Fruit fly (Drosophila melanogaster) whole organism, embryonic: ENCODE data around the gene CG7512.

Source experiments
- CG11093 ChIP-seq: fragments of 200-800 bp; sonication (Bioruptor generic); IDR thresholded peaks from 3 replicates; pipeline ENCODE4 v1.3.6; 2022; ENCODE audit warnings: missing biosample characterization, missing genetic modification characterization
- CG14710 ChIP-seq: fragments of 200-800 bp; sonication (Bioruptor generic); optimal IDR thresholded peaks from 3 replicates; lab custom pipeline; 2019; ENCODE audit warnings: missing biosample characterization, mild to moderate bottlenecking, missing genetic modification characterization, moderate library complexity
- CG17568 ChIP-seq: fragments of 200-800 bp; sonication (Bioruptor generic); optimal IDR thresholded peaks from 2 replicates; lab custom pipeline; 2018; ENCODE audit warnings: missing biosample characterization, mild to moderate bottlenecking, missing genetic modification characterization, moderate library complexity
- CG17802 ChIP-seq: fragments of 200-800 bp; sonication (Bioruptor generic); optimal IDR thresholded peaks from 2 replicates; lab custom pipeline; 2018; ENCODE audit warnings: missing biosample characterization, mild to moderate bottlenecking, missing genetic modification characterization, moderate library complexity
- CG18619 ChIP-seq: fragments of 200-800 bp; sonication (Bioruptor generic); optimal IDR thresholded peaks from 3 replicates; lab custom pipeline; 2017; ENCODE audit warnings: missing biosample characterization, mild to moderate bottlenecking, missing genetic modification characterization
- CG2712 ChIP-seq: fragments of 200-800 bp; optimal IDR thresholded peaks from 3 replicates; lab custom pipeline; 2019; ENCODE audit warnings: missing biosample characterization, mild to moderate bottlenecking, missing genetic modification characterization, moderate library complexity
- CG3163 ChIP-seq: fragments of 200-800 bp; sonication (Bioruptor generic); optimal IDR thresholded peaks from 3 replicates; lab custom pipeline; 2016; ENCODE audit warnings: missing biosample characterization, missing genetic modification characterization
- CG32772 ChIP-seq: fragments of 200-800 bp; sonication (Bioruptor generic); IDR thresholded peaks from 2 replicates; pipeline ENCODE4 v1.3.6; 2022; ENCODE audit warnings: missing biosample characterization, missing genetic modification characterization
- CG3847 ChIP-seq: fragments of 200-800 bp; sonication (Bioruptor generic); IDR thresholded peaks from 2 replicates; pipeline ENCODE4 v1.3.6; 2022; ENCODE audit warnings: missing biosample characterization, missing genetic modification characterization
- CG7357 ChIP-seq: fragments of 200-800 bp; sonication (Bioruptor generic); IDR thresholded peaks from 3 replicates; pipeline ENCODE4 v1.3.6; 2022; ENCODE audit warnings: missing biosample characterization, missing genetic modification characterization
- CG7786 ChIP-seq: fragments of 200-800 bp; sonication (Bioruptor generic); optimal IDR thresholded peaks from 2 replicates; lab custom pipeline; 2016; ENCODE audit warnings: missing biosample characterization, missing genetic modification characterization
- CG8478 ChIP-seq: fragments of >200 bp; optimal IDR thresholded peaks from 2 replicates; lab custom pipeline; 2018
- CrebB ChIP-seq: fragments of 200-800 bp; sonication (Bioruptor generic); optimal IDR thresholded peaks from 3 replicates; lab custom pipeline; 2018; ENCODE audit warnings: missing biosample characterization, mild to moderate bottlenecking, missing genetic modification characterization
- Dad ChIP-seq: fragments of 200-800 bp; sonication (Bioruptor generic); optimal IDR thresholded peaks from 3 replicates; lab custom pipeline; 2016; ENCODE audit warnings: missing biosample characterization, missing genetic modification characterization
- Deaf1 ChIP-seq: fragments of 200-800 bp; optimal IDR thresholded peaks from 3 replicates; lab custom pipeline; 2019; ENCODE audit warnings: missing biosample characterization, mild to moderate bottlenecking, missing genetic modification characterization, moderate library complexity
- Dref ChIP-seq: fragments of 200-800 bp; sonication (Bioruptor generic); IDR thresholded peaks from 2 replicates; pipeline ENCODE4 v1.3.6; 2022; ENCODE audit warnings: missing biosample characterization, missing genetic modification characterization
- Elba2 ChIP-seq: fragments of 200-800 bp; sonication (Bioruptor generic); optimal IDR thresholded peaks from 3 replicates; lab custom pipeline; 2016; ENCODE audit warnings: missing biosample characterization, missing genetic modification characterization
- Ets97D ChIP-seq: fragments of 200-800 bp; sonication (Bioruptor generic); optimal IDR thresholded peaks from 3 replicates; lab custom pipeline; 2016; ENCODE audit warnings: missing biosample characterization, missing genetic modification characterization
- Gug ChIP-seq: fragments of 200-800 bp; sonication (Bioruptor generic); IDR thresholded peaks from 4 replicates; pipeline ENCODE4 v1.3.6; 2022; ENCODE audit warnings: missing biosample characterization, missing genetic modification characterization
- HLH3B ChIP-seq: fragments of 200-800 bp; sonication (Bioruptor generic); IDR thresholded peaks from 2 replicates; pipeline ENCODE4 v1.3.6; 2022; ENCODE audit warnings: missing biosample characterization, missing genetic modification characterization
- Hr3 ChIP-seq: fragments of 200-800 bp; sonication (Bioruptor generic); optimal IDR thresholded peaks from 3 replicates; lab custom pipeline; 2016; ENCODE audit warnings: missing biosample characterization, missing genetic modification characterization
- Hr39 ChIP-seq: fragments of >200 bp; optimal IDR thresholded peaks from 2 replicates; lab custom pipeline; 2017
- Lhr ChIP-seq: fragments of 200-800 bp; sonication (Bioruptor generic); optimal IDR thresholded peaks from 3 replicates; lab custom pipeline; 2017; ENCODE audit warnings: mild to moderate bottlenecking, missing biosample characterization, missing genetic modification reagents, missing genetic modification characterization
- Lpt ChIP-seq: fragments of >200 bp; optimal IDR thresholded peaks from 2 replicates; lab custom pipeline; 2018; ENCODE audit warnings: missing biosample characterization, missing genetic modification characterization
- Med ChIP-seq: fragments of 200-800 bp; sonication (Bioruptor generic); peaks from one replicate; lab custom pipeline; 2016; ENCODE audit warnings: missing biosample characterization, missing genetic modification characterization, mild to moderate bottlenecking, inconsistent platforms, moderate library complexity
- Nf-YC ChIP-seq: fragments of 200-800 bp; optimal IDR thresholded peaks from 3 replicates; lab custom pipeline; 2019; ENCODE audit warnings: missing biosample characterization, mild to moderate bottlenecking, missing genetic modification characterization, moderate library complexity
- Opbp ChIP-seq: fragments of 200-800 bp; sonication (Bioruptor generic); IDR thresholded peaks from 3 replicates; pipeline ENCODE4 v1.3.6; 2022; ENCODE audit warnings: missing biosample characterization, missing genetic modification characterization; ENCODE audit not compliant: partially characterized antibody
- Rfx ChIP-seq: fragments of 200-800 bp; sonication (Bioruptor generic); IDR thresholded peaks from 2 replicates; pipeline ENCODE4 v1.3.6; 2022; ENCODE audit warnings: missing biosample characterization, missing genetic modification characterization
- Sry-β ChIP-seq: fragments of 200-800 bp; sonication (Bioruptor generic); optimal IDR thresholded peaks from 2 replicates; lab custom pipeline; 2018; ENCODE audit warnings: missing biosample characterization, mild to moderate bottlenecking, missing genetic modification characterization, moderate library complexity
- Stat92E ChIP-seq, 3 experiments: fragments of >200 bp in 2 of 3; fragments of 200-800 bp in 1 of 3; sonication (Bioruptor generic) in 1 of 3; optimal IDR thresholded peaks; 2 replicates each; lab custom pipeline; 2017 to 2019; ENCODE audit warnings: missing biosample characterization in 3 of 3, missing genetic modification characterization in 3 of 3, mild to moderate bottlenecking in 1 of 3, moderate library complexity in 1 of 3
- Trl ChIP-seq, 3 experiments: fragments of >200 bp in 2 of 3; fragments of 200-800 bp in 1 of 3; sonication (Bioruptor generic) in 1 of 3; optimal IDR thresholded peaks; 2 replicates in 1 of 3; 3 replicates in 2 of 3; lab custom pipeline; 2016 to 2017; ENCODE audit warnings: missing biosample characterization in 1 of 3, missing genetic modification characterization in 1 of 3
- Xbp1 ChIP-seq: fragments of 200-800 bp; sonication (Bioruptor generic); optimal IDR thresholded peaks from 3 replicates; lab custom pipeline; 2016; ENCODE audit warnings: missing biosample characterization, mild to moderate bottlenecking, missing genetic modification characterization
- abd-A ChIP-seq: fragments of 200-800 bp; sonication (Bioruptor generic); optimal IDR thresholded peaks from 3 replicates; lab custom pipeline; 2019; ENCODE audit warnings: missing biosample characterization, mild to moderate bottlenecking, missing genetic modification characterization, moderate library complexity
- br ChIP-seq: fragments of >200 bp; optimal IDR thresholded peaks from 2 replicates; lab custom pipeline; 2017
- crc ChIP-seq: fragments of 200-800 bp; sonication (Bioruptor generic); optimal IDR thresholded peaks from 2 replicates; lab custom pipeline; 2016; ENCODE audit warnings: missing biosample characterization, missing genetic modification characterization
- crp ChIP-seq, 2 experiments: fragments of 200-800 bp; sonication (Bioruptor generic); optimal IDR thresholded peaks; 2 replicates in 1 of 2; 3 replicates in 1 of 2; lab custom pipeline; 2017; ENCODE audit warnings: missing biosample characterization in 2 of 2, missing genetic modification characterization in 2 of 2, mild to moderate bottlenecking in 1 of 2, moderate library complexity in 1 of 2
- dpn ChIP-seq, 2 experiments: fragments of 200-800 bp; sonication (Bioruptor generic); optimal IDR thresholded peaks; 3 replicates each; lab custom pipeline; 2016; ENCODE audit warnings: missing biosample characterization in 2 of 2, missing genetic modification characterization in 2 of 2
- en ChIP-seq: fragments of 200-800 bp; sonication (Bioruptor generic); optimal IDR thresholded peaks from 2 replicates; lab custom pipeline; 2016; ENCODE audit warnings: missing biosample characterization, missing genetic modification characterization
- hkb ChIP-seq, 2 experiments: fragments of 200-800 bp in 1 of 2; fragments of >200 bp in 1 of 2; sonication (Bioruptor generic) in 1 of 2; IDR thresholded peaks in 1 of 2; optimal IDR thresholded peaks in 1 of 2; 2 replicates each; pipeline versions ENCODE4 v1.3.6 to Lab custom; 2017 to 2022; ENCODE audit warnings: missing biosample characterization in 1 of 2, missing genetic modification characterization in 1 of 2
- kni ChIP-seq: fragments of 200-800 bp; sonication (Bioruptor generic); optimal IDR thresholded peaks from 3 replicates; lab custom pipeline; 2017; ENCODE audit warnings: mild to moderate bottlenecking, missing biosample characterization, missing genetic modification reagents, missing genetic modification characterization
- lab ChIP-seq: fragments of 200-800 bp; sonication (Bioruptor generic); optimal IDR thresholded peaks from 3 replicates; lab custom pipeline; 2017; ENCODE audit warnings: missing biosample characterization, missing genetic modification characterization, mild to moderate bottlenecking, moderate library complexity, missing genetic modification reagents
- lola ChIP-seq, 3 experiments: fragments of >200 bp in 2 of 3; fragments of 200-800 bp in 1 of 3; sonication (Bioruptor generic) in 1 of 3; optimal IDR thresholded peaks; 2 replicates each; lab custom pipeline; 2017 to 2019; ENCODE audit warnings: missing biosample characterization in 3 of 3, missing genetic modification characterization in 3 of 3, mild to moderate bottlenecking in 1 of 3, moderate library complexity in 1 of 3
- maf-S ChIP-seq: fragments of 200-800 bp; sonication (Bioruptor generic); optimal IDR thresholded peaks from 2 replicates; lab custom pipeline; 2016; ENCODE audit warnings: missing biosample characterization, missing genetic modification characterization
- nom ChIP-seq: fragments of 200-800 bp; sonication (Bioruptor generic); optimal IDR thresholded peaks from 2 replicates; lab custom pipeline; 2017; ENCODE audit warnings: missing biosample characterization, missing genetic modification characterization, mild to moderate bottlenecking, moderate library complexity, missing genetic modification reagents
- onecut ChIP-seq: fragments of 200-800 bp; sonication (Bioruptor generic); IDR thresholded peaks from 2 replicates; pipeline ENCODE4 v1.3.6; 2022; ENCODE audit warnings: missing biosample characterization, missing genetic modification characterization
- p53 ChIP-seq: fragments of 200-800 bp; sonication (Bioruptor generic); optimal IDR thresholded peaks from 2 replicates; lab custom pipeline; 2016; ENCODE audit warnings: missing biosample characterization, missing genetic modification characterization
- pum ChIP-seq: fragments of 200-800 bp; sonication (Bioruptor generic); optimal IDR thresholded peaks from 2 replicates; lab custom pipeline; 2016; ENCODE audit warnings: missing biosample characterization, missing genetic modification characterization
- sens ChIP-seq: fragments of 200-800 bp; sonication (Bioruptor generic); peaks from one replicate; lab custom pipeline; 2016; ENCODE audit warnings: missing biosample characterization, missing genetic modification characterization
- tio ChIP-seq: fragments of 200-800 bp; sonication (Bioruptor generic); optimal IDR thresholded peaks from 2 replicates; lab custom pipeline; 2017; ENCODE audit warnings: missing biosample characterization, missing genetic modification characterization, inconsistent platforms
- unc-4 ChIP-seq: fragments of 200-800 bp; sonication (Bioruptor generic); IDR thresholded peaks from 2 replicates; pipeline ENCODE4 v1.3.6; 2022; ENCODE audit warnings: missing biosample characterization, missing genetic modification characterization; ENCODE audit not compliant: partially characterized antibody
- unpg ChIP-seq: fragments of 200-800 bp; sonication (Bioruptor generic); optimal IDR thresholded peaks from 3 replicates; lab custom pipeline; 2018; ENCODE audit warnings: missing biosample characterization, mild to moderate bottlenecking, missing genetic modification characterization, moderate library complexity

CG7512 gene

DNA sequence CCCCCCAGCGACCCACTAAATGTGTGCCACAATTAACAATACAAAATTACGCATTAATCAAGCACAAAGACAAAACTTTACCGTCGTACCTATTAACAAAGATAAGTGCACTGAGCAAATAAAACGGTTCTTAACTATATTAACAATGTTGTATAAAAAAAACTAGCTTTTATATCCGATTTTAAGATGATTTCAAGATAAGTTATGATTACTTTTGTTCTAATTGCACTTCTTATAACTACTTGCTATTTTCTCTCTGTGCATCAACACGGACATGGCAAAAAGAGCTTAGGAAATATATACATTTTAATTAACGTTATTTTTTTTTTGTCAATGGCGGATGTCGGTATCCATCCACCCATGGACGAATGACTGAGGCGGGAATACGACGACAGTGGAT, 22.6 kb downstream of the CG7512 start (continued):
- TF ChIP-seq maf-S (GFP tag; lab: Kevin White, UChicago) (no peak), CG17568 (GFP tag; lab: Kevin White, UChicago) (no peak), Hr3 (no peak), tio (GFP tag; lab: Kevin White, UChicago) (no peak), CG3163 (GFP tag; lab: Kevin White, UChicago) (no peak), en (no peak), crc (no peak), CG8478 (lab: Kevin White, UChicago) (no peak), pum (GFP tag; lab: Kevin White, UChicago) (no peak), Rfx (GFP tag; lab: Robert Waterston, UW) (peak; percentile 47; the same call in 1 of the 2 replicates), p53 (GFP tag; lab: Kevin White, UChicago) (no peak), Ets97D (GFP tag; lab: Kevin White, UChicago) (no peak), Dref (GFP tag; lab: Robert Waterston, UW) (no peak), Elba2 (GFP tag; lab: Kevin White, UChicago) (no peak), CG17802 (tag; lab: Kevin White, UChicago) (no peak), Hr39 (lab: Kevin White, UChicago) (no peak), Gug (GFP tag; lab: Robert Waterston, UW) (0 out of 4 replicates have a peak, but pooled peaks have one; percentile 16), CG11093 (GFP tag; lab: Robert Waterston, UW) (no peak; the same call in 2 of the 3 replicates), kni (GFP tag; lab: Kevin White, UChicago) (no peak), CG7786 (GFP tag; lab: Kevin White, UChicago) (no peak), Trl (optimal IDR thresholded peaks at IDR 0.05; lab: Kevin White, UChicago) (no peak), Trl (GFP tag; optimal IDR thresholded peaks at IDR 0.05; lab: Kevin White, UChicago) (no peak), CG3847 (no peak), br (lab: Kevin White, UChicago) (no peak), CG2712 (tag; lab: Kevin White, UChicago) (no peak), onecut (GFP tag; lab: Robert Waterston, UW) (no peak), Lhr (GFP tag; lab: Kevin White, UChicago) (no peak), HLH3B (GFP tag; lab: Robert Waterston, UW) (0 out of 2 replicates have a peak, but pooled peaks have one; percentile 24), lab (GFP tag; lab: Kevin White, UChicago) (peak; percentile 37), Sry-β (GFP tag; lab: Kevin White, UChicago) (no peak), CG18619 (GFP tag; lab: Kevin White, UChicago) (no peak), unc-4 (GFP tag; lab: Robert Waterston, UW) (no peak), CrebB (tag; lab: Kevin White, UChicago) (no peak), dpn (GFP tag; optimal IDR thresholded peaks at IDR 0.05; lab: Kevin White, UChicago) (no peak), sens (GFP tag; lab: Kevin White, UChicago) (peak; percentile 83), Med (GFP tag; lab: Kevin White, UChicago) (peak; percentile 58), nom (GFP tag; lab: Kevin White, UChicago) (no peak), Dad (GFP tag; lab: Kevin White, UChicago) (no peak), lola (GFP tag; optimal IDR thresholded peaks at IDR 0.05; lab: Kevin White, UChicago) (no peak), unpg (GFP tag; lab: Kevin White, UChicago) (peak; percentile 24), CG7357 (GFP tag; lab: Robert Waterston, UW) (no peak), abd-A (tag; lab: Kevin White, UChicago) (no peak), crp (GFP tag; optimal IDR thresholded peaks at IDR 0.05; lab: Kevin White, UChicago) (no peak), Nf-YC (tag; lab: Kevin White, UChicago) (no peak), hkb (optimal IDR thresholded peaks at IDR 0.05; lab: Kevin White, UChicago) (no peak), hkb (GFP tag; IDR thresholded peaks at IDR 0.05; lab: Robert Waterston, UW) (peak; percentile 60; the same call in 1 of the 2 replicates), Lpt (no peak), Deaf1 (no peak), CG32772 (GFP tag; lab: Robert Waterston, UW) (0 out of 2 replicates have a peak, but pooled peaks have one; percentile 26), Xbp1 (GFP tag; lab: Kevin White, UChicago) (peak; percentile 7), CG14710 (tag; lab: Kevin White, UChicago) (no peak), Opbp (GFP tag; lab: Robert Waterston, UW) (no peak), Stat92E (GFP tag; optimal IDR thresholded peaks at IDR 0.05; lab: Kevin White, UChicago) (no peak)
